Fruit fly (Drosophila melanogaster) whole organism, embryonic: ENCODE results near the gene CG15629.

ENCODE experiments used
- Antp ChIP-seq: fragments of 200-800 bp; sonication (Bioruptor generic); optimal IDR thresholded peaks from 3 replicates; lab custom pipeline; 2016; ENCODE audit warnings: missing biosample characterization, missing genetic modification characterization
- Asciz ChIP-seq: fragments of 200-800 bp; sonication (Bioruptor generic); optimal IDR thresholded peaks from 2 replicates; lab custom pipeline; 2017; ENCODE audit warnings: missing biosample characterization, mild to moderate bottlenecking, missing genetic modification characterization, missing genetic modification reagents
- B-H1 ChIP-seq: fragments of 200-800 bp; sonication (Bioruptor generic); IDR thresholded peaks from 3 replicates; pipeline ENCODE4 v1.3.6; 2022; ENCODE audit warnings: missing biosample characterization, missing genetic modification characterization
- Bdp1 ChIP-seq: fragments of 200-800 bp; sonication (Bioruptor generic); optimal IDR thresholded peaks from 3 replicates; lab custom pipeline; 2016; ENCODE audit warnings: missing biosample characterization, missing genetic modification characterization
- BtbVII ChIP-seq: fragments of 200-800 bp; sonication (Bioruptor generic); optimal IDR thresholded peaks from 3 replicates; lab custom pipeline; 2017; ENCODE audit warnings: missing biosample characterization, mild to moderate bottlenecking, missing genetic modification characterization
- CG11696 ChIP-seq: fragments of 200-800 bp; sonication (Bioruptor generic); IDR thresholded peaks from 2 replicates; pipeline ENCODE4 v1.3.6; 2022; ENCODE audit warnings: missing biosample characterization, missing genetic modification characterization
- CG12219 ChIP-seq: fragments of 200-800 bp; sonication (Bioruptor generic); optimal IDR thresholded peaks from 3 replicates; lab custom pipeline; 2018; ENCODE audit warnings: missing biosample characterization, mild to moderate bottlenecking, missing genetic modification characterization
- CG13775 ChIP-seq: fragments of 200-800 bp; sonication (Bioruptor generic); optimal IDR thresholded peaks from 3 replicates; lab custom pipeline; 2017; ENCODE audit warnings: missing biosample characterization, mild to moderate bottlenecking, missing genetic modification characterization
- CG14014 ChIP-seq: fragments of 200-800 bp; sonication (Bioruptor generic); IDR thresholded peaks from 2 replicates; pipeline ENCODE4 v1.3.6; 2022; ENCODE audit warnings: missing biosample characterization, missing genetic modification characterization
- CG14710 ChIP-seq: fragments of 200-800 bp; sonication (Bioruptor generic); optimal IDR thresholded peaks from 3 replicates; lab custom pipeline; 2019; ENCODE audit warnings: missing biosample characterization, mild to moderate bottlenecking, missing genetic modification characterization, moderate library complexity
- CG15696 ChIP-seq: fragments of 200-800 bp; sonication (Bioruptor generic); optimal IDR thresholded peaks from 2 replicates; lab custom pipeline; 2019; ENCODE audit warnings: missing biosample characterization, mild to moderate bottlenecking, missing genetic modification characterization, moderate library complexity
- CG1603 ChIP-seq: fragments of 200-800 bp; sonication (Bioruptor generic); optimal IDR thresholded peaks from 2 replicates; lab custom pipeline; 2019; ENCODE audit warnings: missing biosample characterization, mild to moderate bottlenecking, missing genetic modification characterization, moderate library complexity
- CG16815 ChIP-seq: fragments of 200-800 bp; sonication (Bioruptor generic); optimal IDR thresholded peaks from 3 replicates; lab custom pipeline; 2017; ENCODE audit warnings: missing biosample characterization, mild to moderate bottlenecking, missing genetic modification characterization
- CG17359 ChIP-seq: fragments of 200-800 bp; sonication (Bioruptor generic); optimal IDR thresholded peaks from 3 replicates; lab custom pipeline; 2018; ENCODE audit warnings: missing biosample characterization, mild to moderate bottlenecking, missing genetic modification characterization, moderate library complexity
- CG17385 ChIP-seq: fragments of 200-800 bp; sonication (Bioruptor generic); optimal IDR thresholded peaks from 3 replicates; lab custom pipeline; 2018; ENCODE audit warnings: missing biosample characterization, mild to moderate bottlenecking, missing genetic modification characterization
- CG17568 ChIP-seq: fragments of 200-800 bp; sonication (Bioruptor generic); optimal IDR thresholded peaks from 2 replicates; lab custom pipeline; 2018; ENCODE audit warnings: missing biosample characterization, mild to moderate bottlenecking, missing genetic modification characterization, moderate library complexity
- CG18262 ChIP-seq: fragments of 200-800 bp; optimal IDR thresholded peaks from 3 replicates; lab custom pipeline; 2019; ENCODE audit warnings: missing biosample characterization, mild to moderate bottlenecking, missing genetic modification characterization, moderate library complexity
- CG2202 ChIP-seq: fragments of 200-800 bp; sonication (Bioruptor generic); optimal IDR thresholded peaks from 2 replicates; lab custom pipeline; 2018; ENCODE audit warnings: missing biosample characterization, mild to moderate bottlenecking, missing genetic modification characterization
- CG4730 ChIP-seq: fragments of 200-800 bp; sonication (Bioruptor generic); IDR thresholded peaks from 2 replicates; pipeline ENCODE4 v1.3.6; 2022; ENCODE audit warnings: missing biosample characterization, missing genetic modification characterization
- CG6254 ChIP-seq: fragments of 200-800 bp; sonication (Bioruptor generic); optimal IDR thresholded peaks from 3 replicates; lab custom pipeline; 2017; ENCODE audit warnings: mild to moderate bottlenecking, missing biosample characterization, missing genetic modification reagents, missing genetic modification characterization
- CG6854 ChIP-seq: fragments of 200-800 bp; sonication (Bioruptor generic); optimal IDR thresholded peaks from 3 replicates; lab custom pipeline; 2017; ENCODE audit warnings: missing biosample characterization, mild to moderate bottlenecking, missing genetic modification characterization
- CG7372 ChIP-seq: fragments of 200-800 bp; sonication (Bioruptor generic); IDR thresholded peaks from 2 replicates; pipeline ENCODE4 v1.3.6; 2022; ENCODE audit warnings: missing biosample characterization, missing genetic modification characterization
- CG7987 ChIP-seq: fragments of 200-800 bp; sonication (Bioruptor generic); optimal IDR thresholded peaks from 2 replicates; lab custom pipeline; 2018; ENCODE audit warnings: missing biosample characterization, mild to moderate bottlenecking, missing genetic modification characterization, moderate library complexity
- CG8281 ChIP-seq: fragments of 200-800 bp; sonication (Bioruptor generic); optimal IDR thresholded peaks from 2 replicates; lab custom pipeline; 2018; ENCODE audit warnings: missing biosample characterization, mild to moderate bottlenecking, missing genetic modification characterization, moderate library complexity
- CG8388 ChIP-seq: fragments of 200-800 bp; sonication (Bioruptor generic); optimal IDR thresholded peaks from 2 replicates; lab custom pipeline; 2019; ENCODE audit warnings: missing biosample characterization, mild to moderate bottlenecking, missing genetic modification characterization, moderate library complexity
- CG9215 ChIP-seq: fragments of 200-800 bp; sonication (Bioruptor generic); IDR thresholded peaks from 2 replicates; pipeline ENCODE4 v1.3.6; 2022; ENCODE audit warnings: missing biosample characterization, missing genetic modification characterization
- CG9437 ChIP-seq: fragments of 200-800 bp; sonication (Bioruptor generic); optimal IDR thresholded peaks from 2 replicates; lab custom pipeline; 2018; ENCODE audit warnings: missing biosample characterization, mild to moderate bottlenecking, missing genetic modification characterization
- CrebB ChIP-seq: fragments of 200-800 bp; sonication (Bioruptor generic); optimal IDR thresholded peaks from 3 replicates; lab custom pipeline; 2018; ENCODE audit warnings: missing biosample characterization, mild to moderate bottlenecking, missing genetic modification characterization
- Dll ChIP-seq: fragments of 200-800 bp; sonication (Bioruptor generic); IDR thresholded peaks from 4 replicates; pipeline ENCODE4 v1.3.6; 2022; ENCODE audit warnings: missing biosample characterization, missing genetic modification characterization; ENCODE audit not compliant: partially characterized antibody
- E2f2 ChIP-seq: fragments of 200-800 bp; sonication (Bioruptor generic); IDR thresholded peaks from 2 replicates; pipeline ENCODE4 v1.3.6; 2022; ENCODE audit warnings: missing biosample characterization, missing genetic modification characterization
- Gug ChIP-seq: fragments of 200-800 bp; sonication (Bioruptor generic); IDR thresholded peaks from 4 replicates; pipeline ENCODE4 v1.3.6; 2022; ENCODE audit warnings: missing biosample characterization, missing genetic modification characterization
- Opbp ChIP-seq: fragments of 200-800 bp; sonication (Bioruptor generic); IDR thresholded peaks from 3 replicates; pipeline ENCODE4 v1.3.6; 2022; ENCODE audit warnings: missing biosample characterization, missing genetic modification characterization; ENCODE audit not compliant: partially characterized antibody
- Stat92E ChIP-seq, 3 experiments: fragments of >200 bp in 2 of 3; fragments of 200-800 bp in 1 of 3; sonication (Bioruptor generic) in 1 of 3; optimal IDR thresholded peaks; 2 replicates each; lab custom pipeline; 2017 to 2019; ENCODE audit warnings: missing biosample characterization in 3 of 3, missing genetic modification characterization in 3 of 3, mild to moderate bottlenecking in 1 of 3, moderate library complexity in 1 of 3
- Trl ChIP-seq, 3 experiments: fragments of >200 bp in 2 of 3; fragments of 200-800 bp in 1 of 3; sonication (Bioruptor generic) in 1 of 3; optimal IDR thresholded peaks; 2 replicates in 1 of 3; 3 replicates in 2 of 3; lab custom pipeline; 2016 to 2017; ENCODE audit warnings: missing biosample characterization in 1 of 3, missing genetic modification characterization in 1 of 3
- ab ChIP-seq: fragments of 200-800 bp; sonication (Bioruptor generic); optimal IDR thresholded peaks from 2 replicates; lab custom pipeline; 2016; ENCODE audit warnings: missing biosample characterization, missing genetic modification characterization
- al ChIP-seq: fragments of 200-800 bp; sonication (Bioruptor generic); IDR thresholded peaks from 2 replicates; pipeline ENCODE4 v1.3.6; 2022; ENCODE audit warnings: missing biosample characterization, missing genetic modification characterization
- ara ChIP-seq: fragments of 200-800 bp; sonication (Bioruptor generic); IDR thresholded peaks from 2 replicates; pipeline ENCODE4 v1.3.6; 2022; ENCODE audit warnings: missing biosample characterization, missing genetic modification characterization
- chm ChIP-seq: fragments of 200-800 bp; sonication (Bioruptor generic); IDR thresholded peaks from 2 replicates; pipeline ENCODE4 v1.3.6; 2022; ENCODE audit warnings: missing biosample characterization, missing genetic modification characterization
- dimm ChIP-seq: fragments of 200-800 bp; sonication (Bioruptor generic); IDR thresholded peaks from 2 replicates; pipeline ENCODE4 v1.3.6; 2022; ENCODE audit warnings: missing biosample characterization, missing genetic modification characterization
- esg ChIP-seq: fragments of 200-800 bp; sonication (Bioruptor generic); conservative IDR thresholded peaks from 2 replicates; pipeline ENCODE4 v1.3.6; 2022; ENCODE audit warnings: missing biosample characterization, missing genetic modification characterization
- ewg ChIP-seq: fragments of 200-800 bp; sonication (Bioruptor generic); optimal IDR thresholded peaks from 3 replicates; lab custom pipeline; 2017; ENCODE audit warnings: mild to moderate bottlenecking, missing biosample characterization, missing genetic modification reagents, missing genetic modification characterization
- fd96Cb ChIP-seq: fragments of 200-800 bp; sonication (Bioruptor generic); optimal IDR thresholded peaks from 2 replicates; lab custom pipeline; 2018; ENCODE audit warnings: missing biosample characterization, mild to moderate bottlenecking, missing genetic modification characterization, moderate library complexity
- gcm ChIP-seq: fragments of 200-800 bp; sonication (Bioruptor generic); optimal IDR thresholded peaks from 2 replicates; lab custom pipeline; 2019; ENCODE audit warnings: missing biosample characterization, mild to moderate bottlenecking, missing genetic modification characterization, moderate library complexity
- lola ChIP-seq, 3 experiments: fragments of >200 bp in 2 of 3; fragments of 200-800 bp in 1 of 3; sonication (Bioruptor generic) in 1 of 3; optimal IDR thresholded peaks; 2 replicates each; lab custom pipeline; 2017 to 2019; ENCODE audit warnings: missing biosample characterization in 3 of 3, missing genetic modification characterization in 3 of 3, mild to moderate bottlenecking in 1 of 3, moderate library complexity in 1 of 3
- oc ChIP-seq: fragments of 200-800 bp; sonication (Bioruptor generic); optimal IDR thresholded peaks from 2 replicates; lab custom pipeline; 2018; ENCODE audit warnings: missing biosample characterization, mild to moderate bottlenecking, missing genetic modification characterization, moderate library complexity
- sd ChIP-seq: fragments of 200-800 bp; sonication (Bioruptor generic); optimal IDR thresholded peaks from 3 replicates; lab custom pipeline; 2018; ENCODE audit warnings: missing biosample characterization, mild to moderate bottlenecking, missing genetic modification characterization, moderate library complexity
- sisA ChIP-seq: fragments of 200-800 bp; sonication (Bioruptor generic); IDR thresholded peaks from 2 replicates; pipeline ENCODE4 v1.3.6; 2022; ENCODE audit warnings: missing biosample characterization, missing genetic modification characterization
- tio ChIP-seq: fragments of 200-800 bp; sonication (Bioruptor generic); optimal IDR thresholded peaks from 2 replicates; lab custom pipeline; 2017; ENCODE audit warnings: missing biosample characterization, missing genetic modification characterization, inconsistent platforms
- ttk ChIP-seq: fragments of 200-800 bp; sonication (Bioruptor generic); IDR thresholded peaks from 2 replicates; pipeline ENCODE4 v2.1.2; 2022; ENCODE audit warnings: missing biosample characterization, missing genetic modification characterization

CG15629 gene

DNA sequence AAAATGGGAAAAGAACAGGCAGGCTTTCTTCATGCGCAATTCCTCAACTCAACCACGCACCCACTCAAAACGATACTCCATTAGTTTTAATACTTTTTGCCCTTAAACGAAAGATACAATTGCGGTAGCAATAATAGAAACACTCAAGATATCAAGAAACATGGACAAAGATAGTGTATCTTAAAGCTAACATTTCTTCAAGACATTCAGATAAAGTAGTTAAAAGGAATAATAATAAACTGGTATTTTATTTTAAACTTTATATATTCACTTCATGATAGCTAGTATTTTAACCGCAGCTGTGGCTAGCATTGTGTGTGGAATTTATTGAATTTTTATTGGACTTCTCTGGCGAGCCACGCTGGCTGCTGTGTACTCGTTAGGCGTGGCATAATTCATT, 43.3 kb downstream of the CG15629 start (continued):
- TF ChIP-seq CG1603: peak; percentile 85
- peak; percentile 73 for TF ChIP-seq ara (GFP tag; lab: Robert Waterston, UW)
- TF ChIP-seq Gug (GFP tag; lab: Robert Waterston, UW): 0 out of 4 replicates have a peak, but pooled peaks have one; percentile 13
- peak; percentile 47 for TF ChIP-seq CG8388 (GFP tag; lab: Kevin White, UChicago)
- TF ChIP-seq CG9437 (GFP tag; lab: Kevin White, UChicago): peak; percentile 50
- TF ChIP-seq CG17385: peak; percentile 68
- peak; percentile 56 for TF ChIP-seq CG17568 (GFP tag; lab: Kevin White, UChicago)
- TF ChIP-seq CrebB (tag; lab: Kevin White, UChicago): peak; percentile 37
- TF ChIP-seq B-H1 (GFP tag; lab: Robert Waterston, UW): peak; percentile 52
- peak; percentile 10 for TF ChIP-seq CG7987 (GFP tag; lab: Kevin White, UChicago)
- TF ChIP-seq CG17359 (tag; lab: Kevin White, UChicago): peak; percentile 82
- peak; percentile 39 for TF ChIP-seq oc (tag; lab: Kevin White, UChicago)
- TF ChIP-seq CG8281: peak; percentile 5
- no peak for TF ChIP-seq CG13775
- peak; percentile 33 for TF ChIP-seq CG15696 (tag; lab: Kevin White, UChicago)
- peak; percentile 49 for TF ChIP-seq CG9215 (GFP tag; lab: Robert Waterston, UW)
- no peak for TF ChIP-seq Trl (optimal IDR thresholded peaks at IDR 0.05; lab: Kevin White, UChicago)
- peak; percentile 26 for TF ChIP-seq Trl (GFP tag; optimal IDR thresholded peaks at IDR 0.05; lab: Kevin White, UChicago)
- peak; percentile 73 for TF ChIP-seq fd96Cb (tag; lab: Kevin White, UChicago)
- TF ChIP-seq ttk (GFP tag; lab: Robert Waterston, UW): peak; percentile 31; the same call in 1 of the 2 replicates
- TF ChIP-seq Antp (GFP tag; lab: Kevin White, UChicago): no peak
- peak; percentile 43; the same call in 1 of the 2 replicates for TF ChIP-seq sisA (GFP tag; lab: Robert Waterston, UW)
- peak; percentile 67 for TF ChIP-seq gcm (GFP tag; lab: Kevin White, UChicago)
- peak; percentile 67 for TF ChIP-seq CG14710 (tag; lab: Kevin White, UChicago)
- no peak for TF ChIP-seq Stat92E (GFP tag; optimal IDR thresholded peaks at IDR 0.05; lab: Kevin White, UChicago)
- peak; percentile 58 for TF ChIP-seq CG12219 (GFP tag; lab: Kevin White, UChicago)
- peak; percentile 43 for TF ChIP-seq CG16815 (GFP tag; lab: Kevin White, UChicago)
- TF ChIP-seq E2f2: peak; percentile 38; the same call in 1 of the 2 replicates
- peak; percentile 23 for TF ChIP-seq CG6854
- TF ChIP-seq Asciz (GFP tag; lab: Kevin White, UChicago): peak; percentile 57
- TF ChIP-seq Bdp1 (GFP tag; lab: Kevin White, UChicago): no peak
- peak; percentile 63 for TF ChIP-seq tio (GFP tag; lab: Kevin White, UChicago)
- no peak for TF ChIP-seq Dll (GFP tag; lab: Robert Waterston, UW)
- peak; percentile 63; the same call in 1 of the 2 replicates for TF ChIP-seq CG14014 (GFP tag; lab: Robert Waterston, UW)
- TF ChIP-seq dimm (GFP tag; lab: Robert Waterston, UW): no peak
- TF ChIP-seq CG11696 (GFP tag; lab: Robert Waterston, UW): peak; percentile 87
- peak; percentile 27; the same call in 1 of the 2 replicates for TF ChIP-seq CG4730 (GFP tag; lab: Robert Waterston, UW)
- TF ChIP-seq CG2202 (tag; lab: Kevin White, UChicago): peak; percentile 44
- TF ChIP-seq CG6254 (GFP tag; lab: Kevin White, UChicago): peak; percentile 50
- peak; percentile 82 for TF ChIP-seq CG18262
- no peak for TF ChIP-seq Opbp (GFP tag; lab: Robert Waterston, UW)
- peak; percentile 67; the same call in 1 of the 2 replicates for TF ChIP-seq chm (GFP tag; lab: Robert Waterston, UW)
- TF ChIP-seq sd (tag; lab: Kevin White, UChicago): peak; percentile 48
- no peak for TF ChIP-seq ab
- TF ChIP-seq ewg: peak; percentile 23
- TF ChIP-seq BtbVII (GFP tag; lab: Kevin White, UChicago): peak; percentile 48
- peak in 1 of 3 experiments; percentile 68 for TF ChIP-seq lola (GFP tag; optimal IDR thresholded peaks at IDR 0.05; lab: Kevin White, UChicago)
- no peak for TF ChIP-seq al
- peak; percentile 71 for TF ChIP-seq esg (GFP tag; lab: Robert Waterston, UW)
- TF ChIP-seq CG7372 (GFP tag; lab: Robert Waterston, UW): peak; percentile 59; the same call in 1 of the 2 replicates
